Worm (Caenorhabditis elegans): ENCODE data around the gene F25B5.6.

The F25B5.6 gene

DNA sequence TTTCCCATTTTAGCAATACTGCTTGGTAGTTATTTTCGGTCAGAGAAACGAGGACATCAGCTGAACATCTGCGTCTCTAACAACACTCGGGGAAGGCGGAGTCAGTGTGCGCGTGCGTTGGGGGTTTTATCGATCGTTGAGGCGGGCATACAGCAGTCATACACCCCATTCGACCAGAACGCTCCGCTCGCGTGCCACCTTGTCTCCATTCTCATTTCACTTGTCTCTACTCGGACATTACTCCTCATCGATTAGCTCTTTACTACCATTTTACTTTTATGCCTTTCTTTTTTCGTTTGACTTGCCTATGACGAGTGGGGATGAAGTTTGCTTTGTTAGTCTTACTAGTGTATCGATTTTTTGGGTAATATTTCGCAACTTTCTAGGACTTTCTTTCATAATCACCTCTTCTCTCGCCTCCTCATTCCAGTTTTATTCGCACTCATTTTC is 8.0 kb downstream of the F25B5.6 start (continued):
- TF ChIP-seq snpc-1.3 (tag; optimal IDR thresholded peaks at IDR 0.05; ENCODE audit: insufficient read depth), result no peak

DNA sequence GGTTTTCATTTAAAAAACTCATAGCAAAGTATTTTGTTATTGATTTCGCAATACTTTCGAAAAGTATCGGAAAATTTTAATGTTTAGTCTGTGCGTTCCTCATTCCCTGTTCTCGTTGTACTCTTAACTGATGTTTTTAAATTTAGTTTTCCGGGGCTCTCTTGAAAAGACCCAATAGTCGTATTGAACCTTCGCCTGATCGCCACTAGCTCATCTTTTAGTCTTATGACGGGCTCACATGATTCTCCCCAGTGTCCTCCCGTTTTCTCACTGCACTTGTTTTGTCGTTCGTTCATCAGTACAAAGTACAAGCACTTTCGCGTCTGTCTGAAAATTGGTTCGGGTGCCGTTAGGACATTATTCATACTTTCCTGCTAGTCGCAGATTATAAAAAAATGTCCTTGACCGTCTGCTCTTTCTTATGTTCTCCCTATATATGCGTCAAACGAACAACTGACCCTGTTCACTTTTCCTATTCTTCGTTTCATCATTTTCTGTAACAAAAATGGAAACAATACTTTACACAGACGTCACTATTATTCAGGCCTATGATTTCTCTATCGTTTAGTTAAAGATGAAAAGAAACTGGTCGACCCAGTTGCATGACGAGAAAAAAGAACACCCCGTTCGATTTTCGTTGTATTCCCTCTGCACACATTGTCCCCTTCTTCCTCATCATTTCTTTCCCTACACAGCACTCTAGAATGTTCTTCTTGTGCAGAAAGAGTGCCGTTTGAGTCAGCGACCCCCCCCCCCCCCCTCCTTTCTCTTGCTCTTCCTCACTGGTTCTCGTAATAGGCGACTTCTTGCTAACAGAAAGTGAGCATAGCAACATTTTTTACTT is 8.9 kb downstream of the F25B5.6 start, which contains the start of gene ubq-1:
TSS of gene ubq-1 (plus strand) at position 802 of the 844 bp plus-strand sequence.
- TF ChIP-seq nhr-90 (tag; optimal IDR thresholded peaks at IDR 0.05) (no peak), madf-8 (GFP tag; conservative IDR thresholded peaks at IDR 0.05) (no peak), ZK185.1 (tag; optimal IDR thresholded peaks at IDR 0.05; ENCODE audit: poor library complexity, severe bottlenecking) (peak; percentile 60), die-1 (tag; optimal IDR thresholded peaks at IDR 0.05) (no peak), B0336.3 (GFP tag; IDR thresholded peaks at IDR 0.05) (no peak; the same call in 1 of the 2 replicates), Y95B8A.8 (GFP tag; IDR thresholded peaks at IDR 0.05) (no peak; the same call in 1 of the 2 replicates), Y79H2A.3 (GFP tag; conservative IDR thresholded peaks at IDR 0.05) (no peak), athp-1 (tag; optimal IDR thresholded peaks at IDR 0.05) (no peak), dox-1 (GFP tag; IDR thresholded peaks at IDR 0.05) (0 out of 2 replicates have a peak, but pooled peaks have one; percentile 6), mes-4 (tag; optimal IDR thresholded peaks at IDR 0.05) (no peak), ama-1 (optimal IDR thresholded peaks at IDR 0.05) (no peak), ama-1 (GFP tag; optimal IDR thresholded peaks at IDR 0.05) (peak in 1 of 2 experiments; percentile 2), sptf-2 (GFP tag; optimal IDR thresholded peaks at IDR 0.05) (no peak), egl-44 (GFP tag; IDR thresholded peaks at IDR 0.05) (no peak), F49E8.2 (tag; optimal IDR thresholded peaks at IDR 0.05; ENCODE audit: insufficient read depth) (no peak), lsl-1 (GFP tag; optimal IDR thresholded peaks at IDR 0.05) (peak; percentile 27), lin-40 (tag; optimal IDR thresholded peaks at IDR 0.05) (no peak), hsf-1 (GFP tag; IDR thresholded peaks at IDR 0.05) (peak; percentile 48; the same call in 1 of the 2 replicates), ceh-27 (GFP tag; optimal IDR thresholded peaks at IDR 0.05) (no peak), madf-6 (GFP tag; IDR thresholded peaks at IDR 0.05) (no peak), bed-1 (GFP tag; IDR thresholded peaks at IDR 0.05) (no peak), mel-28 (tag; optimal IDR thresholded peaks at IDR 0.05; ENCODE audit: borderline replicate concordance) (peak; percentile 9), B0261.1 (tag; optimal IDR thresholded peaks at IDR 0.05) (no peak), egrh-3 (GFP tag; IDR thresholded peaks at IDR 0.05) (peak; percentile 44; the same call in 1 of the 2 replicates), attf-5 (GFP tag; optimal IDR thresholded peaks at IDR 0.05) (no peak), zfh-2 (GFP tag; conservative IDR thresholded peaks at IDR 0.05) (no peak), ztf-28 (GFP tag; IDR thresholded peaks at IDR 0.05) (no peak), lin-35 (GFP tag; optimal IDR thresholded peaks at IDR 0.05) (no peak), pbrm-1 (GFP tag; IDR thresholded peaks at IDR 0.05) (no peak; the same call in 1 of the 2 replicates), F33H1.4 (GFP tag; IDR thresholded peaks at IDR 0.05) (no peak), chd-7 (tag; optimal IDR thresholded peaks at IDR 0.05) (no peak), mxl-1 (tag; optimal IDR thresholded peaks at IDR 0.05) (no peak), cebp-1 (GFP tag; IDR thresholded peaks at IDR 0.05) (peak; percentile 88), cebp-1 (tag; optimal IDR thresholded peaks at IDR 0.05) (peak; percentile 95), F39B2.1 (GFP tag; IDR thresholded peaks at IDR 0.05) (no peak), Y53G8AR.9 (GFP tag; conservative IDR thresholded peaks at IDR 0.05) (0 out of 2 replicates have a peak, but pooled peaks have one; percentile 8)
